Fruit fly (Drosophila melanogaster) whole organism, adult: ENCODE results near the gene edin.
A peak's percentile ranks its signal among the peaks of the same experiment; 100 is the strongest.

Experiments used
- CG11617 ChIP-seq: fragments of 200-800 bp; sonication (Bioruptor generic); optimal IDR thresholded peaks from 2 replicates; lab custom pipeline; 2017; ENCODE audit warnings: mild to moderate bottlenecking, missing biosample characterization, missing genetic modification reagents, missing genetic modification characterization
- CG12768 ChIP-seq: fragments of 200-800 bp; sonication (Bioruptor generic); optimal IDR thresholded peaks from 2 replicates; lab custom pipeline; 2017; ENCODE audit warnings: missing biosample characterization, missing genetic modification characterization, mild to moderate bottlenecking, moderate library complexity, missing genetic modification reagents
- CG14711 ChIP-seq: fragments of 200-800 bp; sonication (Bioruptor generic); optimal IDR thresholded peaks from 2 replicates; lab custom pipeline; 2018; ENCODE audit warnings: missing biosample characterization, mild to moderate bottlenecking, missing genetic modification characterization, moderate library complexity
- CG1620 ChIP-seq: fragments of 200-800 bp; sonication (Bioruptor generic); optimal IDR thresholded peaks from 2 replicates; lab custom pipeline; 2016; ENCODE audit warnings: missing biosample characterization, missing genetic modification characterization
- CG33017 ChIP-seq: fragments of 200-800 bp; sonication (Bioruptor generic); optimal IDR thresholded peaks from 2 replicates; lab custom pipeline; 2018; ENCODE audit warnings: missing biosample characterization, mild to moderate bottlenecking, missing genetic modification characterization, moderate library complexity
- CG5204 ChIP-seq: fragments of 200-800 bp; sonication (Bioruptor generic); optimal IDR thresholded peaks from 2 replicates; lab custom pipeline; 2016; ENCODE audit warnings: missing biosample characterization, missing genetic modification characterization
- CG7045 ChIP-seq: fragments of 200-800 bp; sonication (Bioruptor generic); optimal IDR thresholded peaks from 2 replicates; lab custom pipeline; 2017; ENCODE audit warnings: missing biosample characterization, mild to moderate bottlenecking, missing genetic modification characterization
- CG7101 ChIP-seq: fragments of 200-800 bp; sonication (Bioruptor generic); optimal IDR thresholded peaks from 2 replicates; lab custom pipeline; 2018; ENCODE audit warnings: missing biosample characterization, mild to moderate bottlenecking, missing genetic modification characterization, moderate library complexity
- Clk ChIP-seq: fragments of 200-800 bp; sonication (Bioruptor generic); optimal IDR thresholded peaks from 2 replicates; lab custom pipeline; 2017; ENCODE audit warnings: missing biosample characterization, missing genetic modification characterization
- Crg-1 ChIP-seq: fragments of 200-800 bp; sonication (Bioruptor generic); optimal IDR thresholded peaks from 2 replicates; lab custom pipeline; 2016; ENCODE audit warnings: missing biosample characterization, missing genetic modification characterization
- Hr96 ChIP-seq: fragments of 200-800 bp; sonication (Bioruptor generic); optimal IDR thresholded peaks from 2 replicates; lab custom pipeline; 2016; ENCODE audit warnings: missing biosample characterization, missing genetic modification characterization
- Mnt ChIP-seq: fragments of 200-800 bp; sonication (Bioruptor generic); optimal IDR thresholded peaks from 2 replicates; lab custom pipeline; 2016; ENCODE audit warnings: missing biosample characterization, mild to moderate bottlenecking, missing genetic modification characterization
- bab1 ChIP-seq: fragments of 200-800 bp; sonication (Bioruptor generic); optimal IDR thresholded peaks from 3 replicates; lab custom pipeline; 2019; ENCODE audit warnings: missing biosample characterization, mild to moderate bottlenecking, missing genetic modification characterization, moderate library complexity
- cic ChIP-seq: fragments of 200-800 bp; sonication (Bioruptor generic); optimal IDR thresholded peaks from 2 replicates; lab custom pipeline; 2017; ENCODE audit warnings: missing biosample characterization, mild to moderate bottlenecking, missing genetic modification characterization, moderate library complexity
- cnc ChIP-seq, 2 experiments: fragments of >200 bp; optimal IDR thresholded peaks; 2 replicates each; lab custom pipeline; 2017
- kay ChIP-seq: fragments of 200-800 bp; sonication (Bioruptor generic); peaks from one replicate; lab custom pipeline; 2016; ENCODE audit warnings: missing biosample characterization, missing genetic modification characterization, borderline replicate concordance
- ovo ChIP-seq: fragments of 200-800 bp; sonication (Bioruptor generic); optimal IDR thresholded peaks from 2 replicates; lab custom pipeline; 2016; ENCODE audit warnings: missing biosample characterization, missing genetic modification characterization
- pad ChIP-seq: fragments of 200-800 bp; sonication (Bioruptor generic); optimal IDR thresholded peaks from 3 replicates; lab custom pipeline; 2017; ENCODE audit warnings: missing biosample characterization, missing genetic modification characterization, mild to moderate bottlenecking, moderate library complexity, missing genetic modification reagents
- tj ChIP-seq: fragments of 200-800 bp; sonication (Bioruptor generic); optimal IDR thresholded peaks from 3 replicates; lab custom pipeline; 2017; ENCODE audit warnings: missing biosample characterization, mild to moderate bottlenecking, missing genetic modification characterization, moderate library complexity
- toe ChIP-seq: fragments of 200-800 bp; sonication (Bioruptor generic); optimal IDR thresholded peaks from 2 replicates; lab custom pipeline; 2016; ENCODE audit warnings: missing biosample characterization, missing genetic modification characterization

Gene edin

dm6 chr3L:17476496-17476895, 18.2 kb upstream of the edin start:
- TF ChIP-seq bab1 (GFP tag; lab: Kevin White, UChicago), result no peak
- TF ChIP-seq Crg-1 (GFP tag; lab: Kevin White, UChicago), result no peak
- TF ChIP-seq CG7045 (GFP tag; lab: Kevin White, UChicago), result no peak
- TF ChIP-seq CG33017, result no peak
- no peak for TF ChIP-seq tj (GFP tag; lab: Kevin White, UChicago)
- TF ChIP-seq CG14711 (tag; lab: Kevin White, UChicago), result no peak
- no peak for TF ChIP-seq Mnt (GFP tag; lab: Kevin White, UChicago)
- no peak for TF ChIP-seq ovo (GFP tag; lab: Kevin White, UChicago)

DNA sequence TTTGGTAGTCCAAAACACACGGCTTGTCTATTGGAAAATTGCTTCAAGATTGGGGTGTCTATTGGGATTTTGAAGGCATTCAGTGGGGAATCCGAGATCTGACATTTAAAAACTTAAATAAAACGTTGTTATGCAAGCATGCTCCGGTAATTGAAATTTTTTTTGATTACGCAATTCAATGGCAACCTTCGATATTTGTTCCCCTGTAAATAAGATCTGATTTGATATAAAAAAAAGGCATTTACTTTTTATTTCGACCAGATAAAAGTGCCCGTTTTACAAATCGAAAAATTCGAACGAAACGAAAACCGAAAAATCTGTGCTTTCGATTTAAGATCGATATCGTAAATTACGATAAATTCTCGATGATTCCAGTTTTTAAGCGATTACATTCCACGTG, 15.9 kb upstream of the edin start, which contains the start of the genes CG13733 and qjt:
CG13733 (minus strand) TSS at position 101 of the 400 bp plus-strand sequence.
qjt (plus strand) TSS at position 271 of the 400 bp plus-strand sequence.
- TF ChIP-seq CG1620 (GFP tag; lab: Kevin White, UChicago), result no peak
- no peak for TF ChIP-seq CG7101 (tag; lab: Kevin White, UChicago)
- no peak for TF ChIP-seq pad (GFP tag; lab: Kevin White, UChicago)
- no peak for TF ChIP-seq tj (GFP tag; lab: Kevin White, UChicago)
- no peak for TF ChIP-seq cic (GFP tag; lab: Kevin White, UChicago)
- no peak for TF ChIP-seq Clk (GFP tag; lab: Kevin White, UChicago)
- no peak for TF ChIP-seq toe
- no peak for TF ChIP-seq ovo (GFP tag; lab: Kevin White, UChicago)
- TF ChIP-seq Crg-1 (GFP tag; lab: Kevin White, UChicago), result no peak
- no peak for TF ChIP-seq Hr96 (GFP tag; lab: Kevin White, UChicago)
- TF ChIP-seq CG5204 (GFP tag; lab: Kevin White, UChicago), result no peak
- no peak for TF ChIP-seq cnc (optimal IDR thresholded peaks at IDR 0.05; lab: Kevin White, UChicago)
- no peak for TF ChIP-seq kay (GFP tag; lab: Kevin White, UChicago)
- no peak for TF ChIP-seq bab1 (GFP tag; lab: Kevin White, UChicago)
- no peak for TF ChIP-seq CG33017
- no peak for TF ChIP-seq CG11617 (GFP tag; lab: Kevin White, UChicago)
- no peak for TF ChIP-seq Mnt (GFP tag; lab: Kevin White, UChicago)
- no peak for TF ChIP-seq CG12768 (GFP tag; lab: Kevin White, UChicago)

dm6 chr3L:17485280-17485792, 9.3 kb upstream of the edin start:
- TF ChIP-seq CG7045 (GFP tag; lab: Kevin White, UChicago), result no peak
- peak; percentile 55 for TF ChIP-seq Crg-1 (GFP tag; lab: Kevin White, UChicago)
- peak; percentile 35 for TF ChIP-seq CG11617 (GFP tag; lab: Kevin White, UChicago)
- TF ChIP-seq pad (GFP tag; lab: Kevin White, UChicago), result peak; percentile 43
- no peak for TF ChIP-seq Clk (GFP tag; lab: Kevin White, UChicago)
- TF ChIP-seq ovo (GFP tag; lab: Kevin White, UChicago), result peak; percentile 23
- peak; percentile 36 for TF ChIP-seq Hr96 (GFP tag; lab: Kevin White, UChicago)
- TF ChIP-seq CG1620 (GFP tag; lab: Kevin White, UChicago), result no peak
- peak; percentile 88 for TF ChIP-seq kay (GFP tag; lab: Kevin White, UChicago)
- peak; percentile 64 for TF ChIP-seq CG7101 (tag; lab: Kevin White, UChicago)
- peak; percentile 18 for TF ChIP-seq CG33017
- TF ChIP-seq CG14711 (tag; lab: Kevin White, UChicago), result peak; percentile 2
- TF ChIP-seq toe, result no peak

DNA sequence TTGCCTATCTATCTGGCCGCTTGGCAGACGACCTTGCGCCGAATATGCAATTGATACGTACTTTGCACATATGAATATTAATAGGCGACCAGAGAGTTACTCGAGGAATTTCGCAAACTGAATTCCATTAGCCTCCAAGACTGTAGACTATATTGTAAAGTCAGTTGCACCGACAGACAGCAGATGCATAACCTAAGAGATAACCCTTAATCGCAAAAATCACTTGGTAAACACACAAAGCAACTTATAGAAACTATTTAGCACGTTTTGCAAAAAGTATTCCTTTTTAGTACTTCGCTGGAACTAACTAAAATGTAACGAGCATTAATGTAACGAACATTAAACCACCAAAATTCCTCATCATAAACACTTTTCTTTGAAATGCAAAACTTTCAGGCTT, 8.6 kb upstream of the edin start, which contains the start of gene CG6333:
CG6333 (minus strand) TSS at position 101 of the 400 bp plus-strand sequence.
- peak; percentile 49 for TF ChIP-seq kay (GFP tag; lab: Kevin White, UChicago)
- no peak for TF ChIP-seq pad (GFP tag; lab: Kevin White, UChicago)

- TF ChIP-seq cnc (optimal IDR thresholded peaks at IDR 0.05; lab: Kevin White, UChicago) (no peak), Crg-1 (GFP tag; lab: Kevin White, UChicago) (no peak), Hr96 (GFP tag; lab: Kevin White, UChicago) (peak; percentile 4), CG11617 (GFP tag; lab: Kevin White, UChicago) (no peak), pad (GFP tag; lab: Kevin White, UChicago) (no peak), CG5204 (GFP tag; lab: Kevin White, UChicago) (peak; percentile 33), CG7101 (tag; lab: Kevin White, UChicago) (peak; percentile 58), CG12768 (GFP tag; lab: Kevin White, UChicago) (peak; percentile 26), ovo (GFP tag; lab: Kevin White, UChicago) (no peak), Mnt (GFP tag; lab: Kevin White, UChicago) (peak; percentile 45), Clk (GFP tag; lab: Kevin White, UChicago) (no peak), CG7045 (GFP tag; lab: Kevin White, UChicago) (no peak), toe (no peak), kay (GFP tag; lab: Kevin White, UChicago) (no peak), CG33017 (peak; percentile 38), tj (GFP tag; lab: Kevin White, UChicago) (peak; percentile 11), CG1620 (GFP tag; lab: Kevin White, UChicago) (no peak), bab1 (GFP tag; lab: Kevin White, UChicago) (peak; percentile 48), cic (GFP tag; lab: Kevin White, UChicago) (peak; percentile 65), CG14711 (tag; lab: Kevin White, UChicago) (peak; percentile 40)
Observed at dm6 chr3L:17486794-17487726, 7.6 kb upstream of the edin start, which contains the start of gene Oatp74D. Oatp74D (plus strand) TSS chr3L:17487118.
